Fruit fly (Drosophila melanogaster) whole organism, embryonic: Measurements from ENCODE around the gene CG15773.

Experiments used
- Adf1 ChIP-seq: fragments of 200-800 bp; sonication (Bioruptor generic); IDR thresholded peaks from 2 replicates; pipeline ENCODE4 v1.3.6; 2022; ENCODE audit warnings: missing biosample characterization, missing genetic modification characterization
- BEAF-32 ChIP-seq: fragments of 200-800 bp; sonication (Bioruptor generic); optimal IDR thresholded peaks from 3 replicates; lab custom pipeline; 2017; ENCODE audit warnings: missing biosample characterization, missing genetic modification characterization, mild to moderate bottlenecking, moderate library complexity, missing genetic modification reagents
- CG10366 ChIP-seq: fragments of 200-800 bp; sonication (Bioruptor generic); IDR thresholded peaks from 2 replicates; pipeline ENCODE4 v1.3.6; 2022; ENCODE audit warnings: missing biosample characterization, missing genetic modification characterization
- CG11247 ChIP-seq: fragments of 200-800 bp; sonication (Bioruptor generic); IDR thresholded peaks from 2 replicates; pipeline ENCODE4 v1.3.6; 2022; ENCODE audit warnings: missing biosample characterization, missing genetic modification characterization
- CG12104 ChIP-seq: fragments of 200-800 bp; sonication (Bioruptor generic); optimal IDR thresholded peaks from 3 replicates; lab custom pipeline; 2016; ENCODE audit warnings: missing biosample characterization, missing genetic modification characterization
- CG13424 ChIP-seq: fragments of 200-800 bp; sonication (Bioruptor generic); optimal IDR thresholded peaks from 2 replicates; lab custom pipeline; 2019; ENCODE audit warnings: missing biosample characterization, mild to moderate bottlenecking, missing genetic modification characterization, moderate library complexity
- CG14441 ChIP-seq: fragments of 200-800 bp; sonication (Bioruptor generic); IDR thresholded peaks from 2 replicates; pipeline ENCODE4 v1.3.6; 2022; ENCODE audit warnings: missing biosample characterization, missing genetic modification characterization
- CG15601 ChIP-seq: fragments of 200-800 bp; sonication (Bioruptor generic); optimal IDR thresholded peaks from 3 replicates; lab custom pipeline; 2019; ENCODE audit warnings: missing biosample characterization, mild to moderate bottlenecking, missing genetic modification characterization, moderate library complexity
- CG16863 ChIP-seq: fragments of 200-800 bp; sonication (Bioruptor generic); optimal IDR thresholded peaks from 3 replicates; lab custom pipeline; 2016; ENCODE audit warnings: missing biosample characterization, missing genetic modification characterization
- CG1792 ChIP-seq: fragments of 200-800 bp; sonication (Bioruptor generic); optimal IDR thresholded peaks from 2 replicates; lab custom pipeline; 2016; ENCODE audit warnings: missing biosample characterization, missing genetic modification characterization
- CG18476 ChIP-seq: fragments of 200-800 bp; sonication (Bioruptor generic); optimal IDR thresholded peaks from 2 replicates; lab custom pipeline; 2016; ENCODE audit warnings: missing biosample characterization, mild to moderate bottlenecking, missing genetic modification characterization
- CG18619 ChIP-seq: fragments of 200-800 bp; sonication (Bioruptor generic); optimal IDR thresholded peaks from 3 replicates; lab custom pipeline; 2017; ENCODE audit warnings: missing biosample characterization, mild to moderate bottlenecking, missing genetic modification characterization
- CG2875 ChIP-seq: fragments of 200-800 bp; sonication (Bioruptor generic); optimal IDR thresholded peaks from 2 replicates; lab custom pipeline; 2017; ENCODE audit warnings: missing biosample characterization, mild to moderate bottlenecking, missing genetic modification characterization, missing genetic modification reagents
- CG33213 ChIP-seq: fragments of 200-800 bp; sonication (Bioruptor generic); optimal IDR thresholded peaks from 3 replicates; lab custom pipeline; 2016; ENCODE audit warnings: missing biosample characterization, missing genetic modification characterization
- CG4282 ChIP-seq: fragments of 200-800 bp; sonication (Bioruptor generic); optimal IDR thresholded peaks from 2 replicates; lab custom pipeline; 2016; ENCODE audit warnings: missing biosample characterization, missing genetic modification characterization
- CG8281 ChIP-seq: fragments of 200-800 bp; sonication (Bioruptor generic); optimal IDR thresholded peaks from 2 replicates; lab custom pipeline; 2018; ENCODE audit warnings: missing biosample characterization, mild to moderate bottlenecking, missing genetic modification characterization, moderate library complexity
- CG8388 ChIP-seq: fragments of 200-800 bp; sonication (Bioruptor generic); optimal IDR thresholded peaks from 2 replicates; lab custom pipeline; 2019; ENCODE audit warnings: missing biosample characterization, mild to moderate bottlenecking, missing genetic modification characterization, moderate library complexity
- D19A ChIP-seq: fragments of 200-800 bp; optimal IDR thresholded peaks from 3 replicates; lab custom pipeline; 2019; ENCODE audit warnings: missing biosample characterization, mild to moderate bottlenecking, missing genetic modification characterization, moderate library complexity
- E2f1 ChIP-seq: fragments of 200-800 bp; sonication (Bioruptor generic); IDR thresholded peaks from 2 replicates; pipeline ENCODE4 v1.3.6; 2022; ENCODE audit warnings: missing biosample characterization, missing genetic modification characterization
- Ets65A ChIP-seq: fragments of 200-800 bp; sonication (Bioruptor generic); peaks from one replicate; lab custom pipeline; 2016; ENCODE audit warnings: missing biosample characterization, missing genetic modification characterization
- H2.0 ChIP-seq: fragments of 200-800 bp; sonication (Bioruptor generic); IDR thresholded peaks from 2 replicates; pipeline ENCODE4 v1.3.6; 2022; ENCODE audit warnings: missing biosample characterization, missing genetic modification characterization
- HLH54F ChIP-seq: fragments of 200-800 bp; sonication (Bioruptor generic); optimal IDR thresholded peaks from 3 replicates; lab custom pipeline; 2016; ENCODE audit warnings: missing biosample characterization, missing genetic modification characterization
- HmgZ ChIP-seq: fragments of 200-800 bp; sonication (Bioruptor generic); optimal IDR thresholded peaks from 2 replicates; lab custom pipeline; 2018; ENCODE audit warnings: missing biosample characterization, mild to moderate bottlenecking, missing genetic modification characterization
- Hsf ChIP-seq: fragments of 200-800 bp; sonication (Bioruptor generic); optimal IDR thresholded peaks from 3 replicates; lab custom pipeline; 2016; ENCODE audit warnings: missing biosample characterization, missing genetic modification characterization
- Mes4 ChIP-seq: fragments of 200-800 bp; sonication (Bioruptor generic); optimal IDR thresholded peaks from 2 replicates; lab custom pipeline; 2016; ENCODE audit warnings: missing biosample characterization, missing genetic modification characterization
- Myb ChIP-seq: fragments of 200-800 bp; sonication (Bioruptor generic); optimal IDR thresholded peaks from 2 replicates; lab custom pipeline; 2016; ENCODE audit warnings: missing biosample characterization, missing genetic modification characterization
- Oli ChIP-seq: fragments of 200-800 bp; sonication (Bioruptor generic); optimal IDR thresholded peaks from 2 replicates; lab custom pipeline; 2018; ENCODE audit warnings: missing biosample characterization, mild to moderate bottlenecking, missing genetic modification characterization, moderate library complexity
- PHDP ChIP-seq: fragments of 200-800 bp; sonication (Bioruptor generic); optimal IDR thresholded peaks from 3 replicates; lab custom pipeline; 2018; ENCODE audit warnings: missing biosample characterization, mild to moderate bottlenecking, missing genetic modification characterization, moderate library complexity
- Scr ChIP-seq: fragments of 200-800 bp; sonication (Bioruptor generic); IDR thresholded peaks from 2 replicates; pipeline ENCODE4 v1.3.6; 2022; ENCODE audit warnings: missing biosample characterization, missing genetic modification characterization; ENCODE audit not compliant: partially characterized antibody
- Stat92E ChIP-seq, 3 experiments: fragments of >200 bp in 2 of 3; fragments of 200-800 bp in 1 of 3; sonication (Bioruptor generic) in 1 of 3; optimal IDR thresholded peaks; 2 replicates each; lab custom pipeline; 2017 to 2019; ENCODE audit warnings: missing biosample characterization in 3 of 3, missing genetic modification characterization in 3 of 3, mild to moderate bottlenecking in 1 of 3, moderate library complexity in 1 of 3
- Tbp ChIP-seq: fragments of >200 bp; optimal IDR thresholded peaks from 2 replicates; lab custom pipeline; 2018; ENCODE audit warnings: missing biosample characterization, missing genetic modification characterization
- Trl ChIP-seq, 3 experiments: fragments of >200 bp in 2 of 3; fragments of 200-800 bp in 1 of 3; sonication (Bioruptor generic) in 1 of 3; optimal IDR thresholded peaks; 2 replicates in 1 of 3; 3 replicates in 2 of 3; lab custom pipeline; 2016 to 2017; ENCODE audit warnings: missing biosample characterization in 1 of 3, missing genetic modification characterization in 1 of 3
- aop ChIP-seq: fragments of 200-800 bp; sonication (Bioruptor generic); IDR thresholded peaks from 2 replicates; pipeline ENCODE4 v1.3.6; 2022; ENCODE audit warnings: missing biosample characterization, missing genetic modification characterization
- bbx ChIP-seq: fragments of 200-800 bp; sonication (Bioruptor generic); IDR thresholded peaks from 2 replicates; pipeline ENCODE4 v1.3.6; 2022; ENCODE audit warnings: missing biosample characterization, missing genetic modification characterization; ENCODE audit not compliant: partially characterized antibody
- dan ChIP-seq: fragments of 200-800 bp; sonication (Bioruptor generic); IDR thresholded peaks from 2 replicates; pipeline ENCODE4 v1.3.6; 2022; ENCODE audit warnings: missing biosample characterization, missing genetic modification characterization
- dpn ChIP-seq, 2 experiments: fragments of 200-800 bp; sonication (Bioruptor generic); optimal IDR thresholded peaks; 3 replicates each; lab custom pipeline; 2016; ENCODE audit warnings: missing biosample characterization in 2 of 2, missing genetic modification characterization in 2 of 2
- ems ChIP-seq: fragments of 200-800 bp; sonication (Bioruptor generic); optimal IDR thresholded peaks from 3 replicates; lab custom pipeline; 2016; ENCODE audit warnings: missing biosample characterization, missing genetic modification characterization
- eve ChIP-seq, 2 experiments: fragments of >200 bp; optimal IDR thresholded peaks; 2 replicates each; lab custom pipeline; 2017; ENCODE audit warnings: missing biosample characterization in 2 of 2, missing genetic modification characterization in 2 of 2
- fd96Cb ChIP-seq: fragments of 200-800 bp; sonication (Bioruptor generic); optimal IDR thresholded peaks from 2 replicates; lab custom pipeline; 2018; ENCODE audit warnings: missing biosample characterization, mild to moderate bottlenecking, missing genetic modification characterization, moderate library complexity
- lab ChIP-seq: fragments of 200-800 bp; sonication (Bioruptor generic); optimal IDR thresholded peaks from 3 replicates; lab custom pipeline; 2017; ENCODE audit warnings: missing biosample characterization, missing genetic modification characterization, mild to moderate bottlenecking, moderate library complexity, missing genetic modification reagents
- p53 ChIP-seq: fragments of 200-800 bp; sonication (Bioruptor generic); optimal IDR thresholded peaks from 2 replicates; lab custom pipeline; 2016; ENCODE audit warnings: missing biosample characterization, missing genetic modification characterization
- psq ChIP-seq: fragments of 200-800 bp; sonication (Bioruptor generic); optimal IDR thresholded peaks from 2 replicates; lab custom pipeline; 2017; ENCODE audit warnings: missing biosample characterization, missing genetic modification characterization
- pum ChIP-seq: fragments of 200-800 bp; sonication (Bioruptor generic); optimal IDR thresholded peaks from 2 replicates; lab custom pipeline; 2016; ENCODE audit warnings: missing biosample characterization, missing genetic modification characterization
- ranshi ChIP-seq: fragments of 200-800 bp; sonication (Bioruptor generic); IDR thresholded peaks from 2 replicates; pipeline ENCODE4 v1.3.6; 2022; ENCODE audit warnings: missing biosample characterization, missing genetic modification characterization
- sens ChIP-seq: fragments of 200-800 bp; sonication (Bioruptor generic); peaks from one replicate; lab custom pipeline; 2016; ENCODE audit warnings: missing biosample characterization, missing genetic modification characterization
- sob ChIP-seq: fragments of 200-800 bp; sonication (Bioruptor generic); IDR thresholded peaks from 2 replicates; pipeline ENCODE4 v1.3.6; 2022; ENCODE audit warnings: missing biosample characterization, missing genetic modification characterization
- tio ChIP-seq: fragments of 200-800 bp; sonication (Bioruptor generic); optimal IDR thresholded peaks from 2 replicates; lab custom pipeline; 2017; ENCODE audit warnings: missing biosample characterization, missing genetic modification characterization, inconsistent platforms
- tna ChIP-seq: fragments of 200-800 bp; sonication (Bioruptor generic); IDR thresholded peaks from 2 replicates; pipeline ENCODE4 v1.3.6; 2022; ENCODE audit warnings: missing biosample characterization, missing genetic modification characterization; ENCODE audit not compliant: partially characterized antibody
- ttk ChIP-seq: fragments of 200-800 bp; sonication (Bioruptor generic); IDR thresholded peaks from 2 replicates; pipeline ENCODE4 v2.1.2; 2022; ENCODE audit warnings: missing biosample characterization, missing genetic modification characterization
- zen ChIP-seq: fragments of 200-800 bp; sonication (Bioruptor generic); optimal IDR thresholded peaks from 3 replicates; lab custom pipeline; 2018; ENCODE audit warnings: missing biosample characterization, mild to moderate bottlenecking, missing genetic modification characterization, moderate library complexity

CG15773 gene

DNA sequence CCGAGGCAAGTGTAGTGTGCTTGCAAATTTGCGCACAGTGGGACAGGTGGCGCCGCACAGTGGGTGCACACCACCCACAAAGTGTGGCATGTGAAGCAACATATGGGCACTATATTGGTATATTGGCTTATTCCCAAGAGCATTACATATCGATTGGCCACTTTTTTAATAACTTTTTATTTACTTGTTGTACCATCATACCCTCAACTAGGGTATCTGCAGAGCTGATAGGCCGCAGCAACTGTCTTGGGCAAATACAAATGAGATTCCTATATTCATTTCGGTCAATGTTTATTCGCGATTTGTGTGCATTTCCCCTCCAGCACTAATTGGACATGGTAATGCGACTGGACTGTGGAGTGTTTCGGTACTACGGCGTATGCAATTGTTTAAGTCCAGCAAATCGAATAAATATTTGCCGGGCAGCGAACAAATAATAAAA lies 7.8 kb upstream of the CG15773 start (continued):
- peak; percentile 32 for TF ChIP-seq ttk
- 0 out of 2 replicates have a peak, but pooled peaks have one; percentile 25 for TF ChIP-seq E2f1 (GFP tag; lab: Robert Waterston, UW)
- peak; percentile 32 to 46 for TF ChIP-seq dpn (GFP tag; optimal IDR thresholded peaks at IDR 0.05; lab: Kevin White, UChicago)
- TF ChIP-seq dan (GFP tag; lab: Robert Waterston, UW) = no peak
- TF ChIP-seq Tbp (GFP tag; lab: Kevin White, UChicago) = no peak
- TF ChIP-seq sens (GFP tag; lab: Kevin White, UChicago) = peak; percentile 94
- peak; percentile 16; the same call in 1 of the 2 replicates for TF ChIP-seq sob (GFP tag; lab: Robert Waterston, UW)
- TF ChIP-seq CG12104 (GFP tag; lab: Kevin White, UChicago) = peak; percentile 15
- peak; percentile 47 for TF ChIP-seq CG13424 (tag; lab: Kevin White, UChicago)
- TF ChIP-seq D19A (tag; lab: Kevin White, UChicago) = peak; percentile 32
- TF ChIP-seq Mes4 (GFP tag; lab: Kevin White, UChicago) = peak; percentile 23
- TF ChIP-seq Oli (tag; lab: Kevin White, UChicago) = peak; percentile 30
- TF ChIP-seq CG11247 (GFP tag; lab: Robert Waterston, UW) = no peak
- TF ChIP-seq CG8281 (tag; lab: Kevin White, UChicago) = peak; percentile 27
- no peak for TF ChIP-seq CG18476 (GFP tag; lab: Kevin White, UChicago)
- TF ChIP-seq PHDP = peak; percentile 63
- peak in 1 of 2 experiments; percentile 42 for TF ChIP-seq eve (GFP tag; optimal IDR thresholded peaks at IDR 0.05; lab: Kevin White, UChicago)
- TF ChIP-seq CG2875 (GFP tag; lab: Kevin White, UChicago) = peak; percentile 72
- peak; percentile 91 for TF ChIP-seq Ets65A
- TF ChIP-seq Trl (optimal IDR thresholded peaks at IDR 0.05; lab: Kevin White, UChicago) = no peak
- TF ChIP-seq Trl (GFP tag; optimal IDR thresholded peaks at IDR 0.05; lab: Kevin White, UChicago) = peak; percentile 29
- peak; percentile 27 for TF ChIP-seq fd96Cb (tag; lab: Kevin White, UChicago)
- TF ChIP-seq Adf1 (GFP tag; lab: Robert Waterston, UW) = no peak
- 0 out of 2 replicates have a peak, but pooled peaks have one; percentile 18 for TF ChIP-seq ranshi
- no peak for TF ChIP-seq ems (GFP tag; lab: Kevin White, UChicago)
- TF ChIP-seq HmgZ (tag; lab: Kevin White, UChicago) = no peak
- TF ChIP-seq CG16863 (GFP tag; lab: Kevin White, UChicago) = peak; percentile 21
- no peak for TF ChIP-seq Stat92E (GFP tag; optimal IDR thresholded peaks at IDR 0.05; lab: Kevin White, UChicago)
- peak; percentile 35 for TF ChIP-seq pum (GFP tag; lab: Kevin White, UChicago)
- TF ChIP-seq tio = peak; percentile 25
- TF ChIP-seq HLH54F (GFP tag; lab: Kevin White, UChicago) = peak; percentile 30
- peak; percentile 40; the same call in 1 of the 2 replicates for TF ChIP-seq CG10366 (GFP tag; lab: Robert Waterston, UW)
- peak; percentile 5 for TF ChIP-seq zen (tag; lab: Kevin White, UChicago)
- peak; percentile 27 for TF ChIP-seq CG15601 (tag; lab: Kevin White, UChicago)
- 0 out of 2 replicates have a peak, but pooled peaks have one; percentile 37 for TF ChIP-seq H2.0
- TF ChIP-seq p53 = no peak
- peak; percentile 4 for TF ChIP-seq Myb (GFP tag; lab: Kevin White, UChicago)
- TF ChIP-seq CG8388 (GFP tag; lab: Kevin White, UChicago) = peak; percentile 20
- TF ChIP-seq tna (GFP tag; lab: Robert Waterston, UW) = no peak
- no peak for TF ChIP-seq Scr (GFP tag; lab: Robert Waterston, UW)
- peak; percentile 56 for TF ChIP-seq CG33213
- no peak for TF ChIP-seq bbx
- no peak for TF ChIP-seq CG4282 (GFP tag; lab: Kevin White, UChicago)
- peak; percentile 57 for TF ChIP-seq Hsf (GFP tag; lab: Kevin White, UChicago)
- peak; percentile 53 for TF ChIP-seq lab (GFP tag; lab: Kevin White, UChicago)
- TF ChIP-seq CG14441 = peak; percentile 73
- no peak for TF ChIP-seq CG1792 (GFP tag; lab: Kevin White, UChicago)
- peak; percentile 31 for TF ChIP-seq CG18619 (GFP tag; lab: Kevin White, UChicago)
- no peak for TF ChIP-seq psq
- no peak for TF ChIP-seq aop (GFP tag; lab: Robert Waterston, UW)
- no peak for TF ChIP-seq BEAF-32 (GFP tag; lab: Kevin White, UChicago)
